Worm (Caenorhabditis elegans) whole organism, early embryonic: ENCODE data around the gene srx-129.

ENCODE experiments used
- B0310.2 ChIP-seq: sonication (generic microtip); optimal IDR thresholded peaks from 2 replicates; lab custom pipeline; 2016; ENCODE audit warnings: mild to moderate bottlenecking, missing genetic modification characterization, missing compliant biosample characterization
- F13C5.2 ChIP-seq: sonication (generic microtip); optimal IDR thresholded peaks from 2 replicates; lab custom pipeline; 2017; ENCODE audit warnings: mild to moderate bottlenecking, missing genetic modification characterization, inconsistent platforms, missing compliant biosample characterization
- aly-1 ChIP-seq: sonication (generic microtip); optimal IDR thresholded peaks from 2 replicates; lab custom pipeline; 2016; ENCODE audit warnings: missing genetic modification characterization, missing compliant biosample characterization
- ama-1 ChIP-seq: fragments of 150-350 bp; optimal IDR thresholded peaks from 2 replicates; lab custom pipeline; 2014
- ceh-13 ChIP-seq: fragments of 200-800 bp; sonication (Bioruptor generic); optimal IDR thresholded peaks from 2 replicates; lab custom pipeline; 2018; ENCODE audit warnings: mild to moderate bottlenecking, missing genetic modification characterization, missing compliant biosample characterization
- ceh-36 ChIP-seq: sonication (generic microtip); optimal IDR thresholded peaks from 2 replicates; lab custom pipeline; 2016; ENCODE audit warnings: missing genetic modification characterization, inconsistent platforms, missing compliant biosample characterization
- flt-1 ChIP-seq: fragments of 200-800 bp; sonication (Bioruptor generic); IDR thresholded peaks from 2 replicates; pipeline ENCODE4 v1.3.6; 2022; ENCODE audit warnings: missing genetic modification characterization, missing compliant biosample characterization
- hmbx-1 ChIP-seq: sonication (generic microtip); optimal IDR thresholded peaks from 2 replicates; lab custom pipeline; 2016; ENCODE audit warnings: mild to moderate bottlenecking, missing genetic modification characterization, missing compliant biosample characterization
- hmg-4 ChIP-seq: fragments of 200-800 bp; sonication (Bioruptor generic); optimal IDR thresholded peaks from 2 replicates; lab custom pipeline; 2018; ENCODE audit warnings: mild to moderate bottlenecking, missing genetic modification characterization, missing compliant biosample characterization
- hnd-1 ChIP-seq: sonication (generic microtip); optimal IDR thresholded peaks from 2 replicates; lab custom pipeline; 2016; ENCODE audit warnings: missing genetic modification characterization, missing compliant biosample characterization
- pes-1 ChIP-seq: fragments of 200-800 bp; sonication (Bioruptor generic); IDR thresholded peaks from 2 replicates; pipeline ENCODE4 v1.3.6; 2022; ENCODE audit warnings: missing genetic modification reagents, missing genetic modification characterization, missing compliant biosample characterization
- scrt-1 ChIP-seq: fragments of 200-800 bp; sonication (Bioruptor generic); IDR thresholded peaks from 2 replicates; pipeline ENCODE4 v1.3.6; 2022; ENCODE audit warnings: missing genetic modification characterization, missing compliant biosample characterization
- tbx-11 ChIP-seq: fragments of 200-800 bp; sonication (Bioruptor generic); IDR thresholded peaks from 2 replicates; pipeline ENCODE4 v1.3.6; 2022; ENCODE audit warnings: missing genetic modification characterization, missing compliant biosample characterization
- tra-4 ChIP-seq: sonication (generic microtip); optimal IDR thresholded peaks from 2 replicates; lab custom pipeline; 2017; ENCODE audit warnings: missing genetic modification characterization, missing compliant biosample characterization

- TF ChIP-seq hnd-1 (tag; lab: Kevin White, UChicago), result no peak
- no peak for TF ChIP-seq aly-1
- no peak for TF ChIP-seq ama-1 (lab: Kevin White, UChicago)
- no peak for TF ChIP-seq pes-1 (GFP tag; lab: Robert Waterston, UW)
- no peak for TF ChIP-seq tra-4
- TF ChIP-seq ceh-36 (tag; lab: Kevin White, UChicago), result no peak
- TF ChIP-seq hmbx-1 (tag; lab: Kevin White, UChicago), result no peak
- no peak for TF ChIP-seq B0310.2
- TF ChIP-seq scrt-1 (GFP tag; lab: Robert Waterston, UW), result no peak
- TF ChIP-seq ceh-13, result no peak
- TF ChIP-seq flt-1 (GFP tag; lab: Robert Waterston, UW), result no peak
- TF ChIP-seq tbx-11 (GFP tag; lab: Robert Waterston, UW), result no peak
- no peak for TF ChIP-seq hmg-4 (GFP tag; lab: Kevin White, UChicago)
- TF ChIP-seq F13C5.2 (tag; lab: Kevin White, UChicago), result no peak
Observed at ce11 chrV:13794046-13794445, 40.0 kb upstream of the srx-129 start.
